Worm (Caenorhabditis elegans) whole organism, late embryonic: ENCODE data around the gene F07E5.12.

ENCODE experiments used
- C08G9.2 ChIP-seq: sonication (generic microtip); optimal IDR thresholded peaks from 2 replicates; lab custom pipeline; 2016; ENCODE audit warnings: mild to moderate bottlenecking, missing genetic modification characterization, moderate library complexity, missing compliant biosample characterization
- C38D4.7 ChIP-seq: fragments of 200-800 bp; sonication (Bioruptor generic); optimal IDR thresholded peaks from 2 replicates; lab custom pipeline; 2018; ENCODE audit warnings: mild to moderate bottlenecking, missing genetic modification characterization, moderate library complexity, missing compliant biosample characterization
- K02D7.2 ChIP-seq: sonication (generic microtip); optimal IDR thresholded peaks from 2 replicates; lab custom pipeline; 2017; ENCODE audit warnings: mild to moderate bottlenecking, missing genetic modification characterization, missing compliant biosample characterization
- K09A11.1 ChIP-seq: sonication (generic microtip); optimal IDR thresholded peaks from 2 replicates; lab custom pipeline; 2017; ENCODE audit warnings: antibody characterized with exemption, mild to moderate bottlenecking, missing genetic modification characterization, missing compliant biosample characterization; ENCODE audit not compliant: insufficient read depth
- T23F11.4 ChIP-seq: fragments of 200-800 bp; sonication (Bioruptor generic); optimal IDR thresholded peaks from 2 replicates; lab custom pipeline; 2018; ENCODE audit warnings: mild to moderate bottlenecking, missing genetic modification characterization, missing compliant biosample characterization
- ahr-1 ChIP-seq: sonication (generic microtip); optimal IDR thresholded peaks from 2 replicates; lab custom pipeline; 2016; ENCODE audit warnings: missing genetic modification characterization, missing compliant biosample characterization
- ama-1 ChIP-seq: fragments of 150-350 bp; optimal IDR thresholded peaks from 2 replicates; lab custom pipeline; 2014
- ceh-18 ChIP-seq: sonication (generic microtip); optimal IDR thresholded peaks from 2 replicates; lab custom pipeline; 2016; ENCODE audit warnings: missing genetic modification characterization, missing compliant biosample characterization
- ceh-19 ChIP-seq: fragments of 200-800 bp; sonication (Bioruptor generic); optimal IDR thresholded peaks from 2 replicates; lab custom pipeline; 2018; ENCODE audit warnings: mild to moderate bottlenecking, missing genetic modification characterization, missing compliant biosample characterization
- ceh-2 ChIP-seq: sonication (generic microtip); optimal IDR thresholded peaks from 2 replicates; lab custom pipeline; 2016; ENCODE audit warnings: missing genotype, missing genetic modification characterization, missing compliant biosample characterization
- ceh-22 ChIP-seq: sonication (generic microtip); optimal IDR thresholded peaks from 2 replicates; lab custom pipeline; 2017; ENCODE audit warnings: missing biosample characterization, missing genetic modification characterization
- ceh-30 ChIP-seq: fragments of 150-350 bp; optimal IDR thresholded peaks from 2 replicates; lab custom pipeline; 2014; ENCODE audit warnings: missing biosample characterization, missing genetic modification characterization
- ceh-31 ChIP-seq: sonication (generic microtip); optimal IDR thresholded peaks from 2 replicates; lab custom pipeline; 2016; ENCODE audit warnings: missing genetic modification characterization, missing compliant biosample characterization
- ceh-48 ChIP-seq: sonication (generic microtip); optimal IDR thresholded peaks from 2 replicates; lab custom pipeline; 2016; ENCODE audit warnings: missing genetic modification characterization, inconsistent platforms, missing compliant biosample characterization
- ceh-6 ChIP-seq: fragments of 200-800 bp; sonication (Bioruptor generic); optimal IDR thresholded peaks from 2 replicates; lab custom pipeline; 2018; ENCODE audit warnings: mild to moderate bottlenecking, missing genetic modification characterization, missing compliant biosample characterization
- ceh-9 ChIP-seq: sonication (generic microtip); optimal IDR thresholded peaks from 2 replicates; lab custom pipeline; 2016; ENCODE audit warnings: mild to moderate bottlenecking, missing genetic modification characterization, inconsistent platforms, missing compliant biosample characterization
- dve-1 ChIP-seq: sonication (generic microtip); optimal IDR thresholded peaks from 2 replicates; lab custom pipeline; 2017; ENCODE audit warnings: antibody characterized with exemption, mild to moderate bottlenecking, missing genetic modification characterization, missing compliant biosample characterization
- elt-2 ChIP-seq: sonication (generic microtip); optimal IDR thresholded peaks from 2 replicates; lab custom pipeline; 2016; ENCODE audit warnings: missing genetic modification reagents, missing genetic modification characterization, missing compliant biosample characterization
- ets-4 ChIP-seq: sonication (generic microtip); optimal IDR thresholded peaks from 2 replicates; lab custom pipeline; 2016; ENCODE audit warnings: missing genetic modification characterization, missing compliant biosample characterization
- eyg-1 ChIP-seq: sonication (generic microtip); optimal IDR thresholded peaks from 2 replicates; lab custom pipeline; 2016; ENCODE audit warnings: missing genotype, missing genetic modification characterization, missing compliant biosample characterization
- fax-1 ChIP-seq: sonication (generic microtip); optimal IDR thresholded peaks from 2 replicates; lab custom pipeline; 2016; ENCODE audit warnings: missing genotype, missing genetic modification characterization, missing compliant biosample characterization
- hlh-30 ChIP-seq: sonication (generic microtip); optimal IDR thresholded peaks from 2 replicates; lab custom pipeline; 2017; ENCODE audit warnings: antibody characterized with exemption, missing genetic modification characterization, missing compliant biosample characterization; ENCODE audit not compliant: insufficient read depth
- hlh-6 ChIP-seq: sonication (generic microtip); optimal IDR thresholded peaks from 2 replicates; lab custom pipeline; 2016; ENCODE audit warnings: missing genotype, missing genetic modification characterization, missing compliant biosample characterization
- lim-6 ChIP-seq: sonication (generic microtip); optimal IDR thresholded peaks from 2 replicates; lab custom pipeline; 2016; ENCODE audit warnings: missing genetic modification characterization, missing compliant biosample characterization
- lin-11 ChIP-seq: fragments of 200-800 bp; sonication (Bioruptor generic); optimal IDR thresholded peaks from 2 replicates; lab custom pipeline; 2018; ENCODE audit warnings: mild to moderate bottlenecking, missing genetic modification characterization, missing compliant biosample characterization
- mec-3 ChIP-seq: sonication (generic microtip); optimal IDR thresholded peaks from 2 replicates; lab custom pipeline; 2016; ENCODE audit warnings: borderline replicate concordance, missing genetic modification characterization, missing compliant biosample characterization
- nfya-1 ChIP-seq: sonication (generic microtip); optimal IDR thresholded peaks from 2 replicates; lab custom pipeline; 2017; ENCODE audit warnings: missing genetic modification characterization, mild to moderate bottlenecking, missing compliant biosample characterization, antibody characterized with exemption, moderate library complexity
- nhr-11 ChIP-seq: fragments of 150-350 bp; optimal IDR thresholded peaks from 2 replicates; lab custom pipeline; 2014; ENCODE audit warnings: missing biosample characterization, missing genetic modification characterization
- nhr-232 ChIP-seq: sonication (generic microtip); optimal IDR thresholded peaks from 2 replicates; lab custom pipeline; 2016; ENCODE audit warnings: missing genetic modification characterization, missing compliant biosample characterization
- odd-2 ChIP-seq: sonication (generic microtip); optimal IDR thresholded peaks from 2 replicates; lab custom pipeline; 2017; ENCODE audit warnings: antibody characterized with exemption, mild to moderate bottlenecking, missing genetic modification characterization, missing compliant biosample characterization
- pag-3 ChIP-seq: sonication (generic microtip); optimal IDR thresholded peaks from 2 replicates; lab custom pipeline; 2016; ENCODE audit warnings: missing compliant biosample characterization, missing genetic modification characterization, borderline replicate concordance
- pat-9 ChIP-seq: fragments of 200-800 bp; sonication (Bioruptor generic); optimal IDR thresholded peaks from 2 replicates; lab custom pipeline; 2018; ENCODE audit warnings: mild to moderate bottlenecking, missing genetic modification characterization, moderate library complexity, missing compliant biosample characterization
- pros-1 ChIP-seq: fragments of 150-350 bp; optimal IDR thresholded peaks from 2 replicates; lab custom pipeline; 2014; ENCODE audit warnings: missing biosample characterization, missing genetic modification reagents, missing genetic modification characterization
- sox-4 ChIP-seq: sonication (generic microtip); optimal IDR thresholded peaks from 2 replicates; lab custom pipeline; 2017; ENCODE audit warnings: mild to moderate bottlenecking, missing genetic modification characterization, inconsistent platforms, missing compliant biosample characterization
- tbx-2 ChIP-seq: sonication (generic microtip); optimal IDR thresholded peaks from 2 replicates; lab custom pipeline; 2016; ENCODE audit warnings: missing genetic modification characterization, missing compliant biosample characterization
- tbx-7 ChIP-seq: sonication (generic microtip); optimal IDR thresholded peaks from 2 replicates; lab custom pipeline; 2016; ENCODE audit warnings: missing genotype, missing genetic modification characterization, missing compliant biosample characterization
- unc-3 ChIP-seq, 2 experiments: fragments of 200-800 bp in 1 of 2; sonication (Bioruptor generic) in 1 of 2; sonication (generic microtip) in 1 of 2; conservative IDR thresholded peaks in 1 of 2; optimal IDR thresholded peaks in 1 of 2; 2 replicates each; pipeline versions ENCODE4 v1.3.6 to Lab custom; 2016 to 2022; ENCODE audit warnings: missing compliant biosample characterization in 2 of 2, missing genetic modification characterization in 2 of 2, missing genetic modification reagents in 1 of 2
- ztf-16 ChIP-seq: sonication (generic microtip); optimal IDR thresholded peaks from 2 replicates; lab custom pipeline; 2017; ENCODE audit warnings: missing genetic modification characterization, missing compliant biosample characterization

The F07E5.12 gene

ce11 chrII:2087206-2087605 is 19.4 kb downstream of the F07E5.12 start:
- TF ChIP-seq pros-1 (tag; lab: Kevin White, UChicago), result no peak
- TF ChIP-seq ceh-48 (tag; lab: Kevin White, UChicago), result no peak
- TF ChIP-seq ets-4 (tag; lab: Kevin White, UChicago), result no peak
- no peak for TF ChIP-seq ceh-19 (GFP tag; lab: Kevin White, UChicago)
- TF ChIP-seq nfya-1 (tag; lab: Kevin White, UChicago), result no peak
- TF ChIP-seq dve-1 (tag; lab: Kevin White, UChicago), result no peak
- no peak for TF ChIP-seq C38D4.7 (GFP tag; lab: Kevin White, UChicago)
- TF ChIP-seq ahr-1 (tag; lab: Kevin White, UChicago), result no peak
- no peak for TF ChIP-seq fax-1 (tag; lab: Kevin White, UChicago)
- no peak for TF ChIP-seq tbx-7 (tag; lab: Kevin White, UChicago)
- TF ChIP-seq sox-4, result no peak
- TF ChIP-seq ceh-6, result no peak
- TF ChIP-seq ceh-30, result no peak
- TF ChIP-seq ceh-2 (tag; lab: Kevin White, UChicago), result no peak

- peak; percentile 80 for TF ChIP-seq elt-2 (tag; lab: Kevin White, UChicago)
- no peak for TF ChIP-seq lin-11
These were observed 22.8 kb downstream of the F07E5.12 start, which contains the start of gene trpl-5 for ce11 chrII:2090605-2091004. Gene trpl-5, minus strand, starts transcription at chrII:2090636.

ce11 chrII:2091972-2092371 is 24.2 kb downstream of the F07E5.12 start, which contains the start of gene T16A1.10:
Gene T16A1.10, minus strand, starts transcription at chrII:2092094.
- no peak for TF ChIP-seq ceh-9 (tag; lab: Kevin White, UChicago)
- TF ChIP-seq eyg-1 (tag; lab: Kevin White, UChicago), result no peak
- TF ChIP-seq lim-6 (tag; lab: Kevin White, UChicago), result no peak
- no peak for TF ChIP-seq ama-1 (lab: Kevin White, UChicago)
- no peak for TF ChIP-seq ceh-31
- TF ChIP-seq C08G9.2, result no peak
- no peak for TF ChIP-seq pros-1 (tag; lab: Kevin White, UChicago)
- no peak for TF ChIP-seq ceh-6
- no peak for TF ChIP-seq ceh-19 (GFP tag; lab: Kevin White, UChicago)
- no peak for TF ChIP-seq tbx-7 (tag; lab: Kevin White, UChicago)
- no peak for TF ChIP-seq hlh-6 (tag; lab: Kevin White, UChicago)
- no peak for TF ChIP-seq K09A11.1 (tag; lab: Kevin White, UChicago)
- TF ChIP-seq odd-2 (tag; lab: Kevin White, UChicago), result no peak
- TF ChIP-seq hlh-30 (tag; lab: Kevin White, UChicago), result no peak
- TF ChIP-seq, all 69 proteins: peak for 0

ce11 chrII:2093456-2093926 is 25.7 kb downstream of the F07E5.12 start, which contains the start of gene fbxb-37:
Gene fbxb-37, minus strand, starts transcription at chrII:2093876.
- TF ChIP-seq elt-2 (tag; lab: Kevin White, UChicago) (no peak), ceh-9 (tag; lab: Kevin White, UChicago) (no peak), ztf-16 (tag; lab: Kevin White, UChicago) (no peak), tbx-2 (tag; lab: Kevin White, UChicago) (no peak), eyg-1 (tag; lab: Kevin White, UChicago) (no peak), ceh-22 (no peak), lim-6 (tag; lab: Kevin White, UChicago) (no peak), lin-11 (no peak), ceh-18 (no peak), C08G9.2 (no peak), unc-3 (GFP tag; conservative IDR thresholded peaks at IDR 0.05; lab: Robert Waterston, UW) (no peak), unc-3 (tag; optimal IDR thresholded peaks at IDR 0.05; lab: Kevin White, UChicago) (no peak), pat-9 (tag; lab: Kevin White, UChicago) (no peak), nhr-232 (tag; lab: Kevin White, UChicago) (no peak), mec-3 (tag; lab: Kevin White, UChicago) (no peak), ama-1 (lab: Kevin White, UChicago) (no peak), pag-3 (tag; lab: Kevin White, UChicago) (no peak), ahr-1 (tag; lab: Kevin White, UChicago) (no peak), T23F11.4 (GFP tag; lab: Kevin White, UChicago) (no peak), nhr-11 (tag; lab: Kevin White, UChicago) (no peak), K02D7.2 (tag; lab: Kevin White, UChicago) (no peak)
